Worm (Caenorhabditis elegans) whole organism, L2 larva: ENCODE results near the gene snpc-1.1.

ENCODE experiments used
- R02D3.7 ChIP-seq: fragments of 150-350 bp; optimal IDR thresholded peaks from 2 replicates; lab custom pipeline; 2014; ENCODE audit warnings: missing biosample characterization, missing genetic modification characterization
- aly-2 ChIP-seq: fragments of 150-350 bp; optimal IDR thresholded peaks from 2 replicates; lab custom pipeline; 2014; ENCODE audit warnings: missing biosample characterization, missing genetic modification characterization
- mbf-1 ChIP-seq: sonication (generic microtip); optimal IDR thresholded peaks from 2 replicates; lab custom pipeline; 2017; ENCODE audit warnings: missing biosample characterization, missing genetic modification characterization
- unc-62 ChIP-seq: fragments of 150-350 bp; optimal IDR thresholded peaks from 2 replicates; lab custom pipeline; 2014; ENCODE audit warnings: missing biosample characterization, missing genetic modification reagents, missing genetic modification characterization

- no peak for TF ChIP-seq aly-2 (tag; lab: Kevin White, UChicago)
- TF ChIP-seq R02D3.7 (tag; lab: Kevin White, UChicago), result no peak
- TF ChIP-seq mbf-1 (tag; lab: Kevin White, UChicago), result no peak
- TF ChIP-seq unc-62 (GFP tag; lab: Kevin White, UChicago), result no peak
These were observed 19.7 kb downstream of the snpc-1.1 start, which contains the start of gene B0228.8 for ce11 chrII:7761440-7761839.
